Worm (Caenorhabditis elegans) whole organism, early embryonic: ENCODE measurements around the gene glb-34.

Source experiments
- B0310.2 ChIP-seq: sonication (generic microtip); optimal IDR thresholded peaks from 2 replicates; lab custom pipeline; 2016; ENCODE audit warnings: mild to moderate bottlenecking, missing genetic modification characterization, missing compliant biosample characterization
- F13C5.2 ChIP-seq: sonication (generic microtip); optimal IDR thresholded peaks from 2 replicates; lab custom pipeline; 2017; ENCODE audit warnings: mild to moderate bottlenecking, missing genetic modification characterization, inconsistent platforms, missing compliant biosample characterization
- aly-1 ChIP-seq: sonication (generic microtip); optimal IDR thresholded peaks from 2 replicates; lab custom pipeline; 2016; ENCODE audit warnings: missing genetic modification characterization, missing compliant biosample characterization
- ama-1 ChIP-seq: fragments of 150-350 bp; optimal IDR thresholded peaks from 2 replicates; lab custom pipeline; 2014
- ceh-13 ChIP-seq: fragments of 200-800 bp; sonication (Bioruptor generic); optimal IDR thresholded peaks from 2 replicates; lab custom pipeline; 2018; ENCODE audit warnings: mild to moderate bottlenecking, missing genetic modification characterization, missing compliant biosample characterization
- ceh-36 ChIP-seq: sonication (generic microtip); optimal IDR thresholded peaks from 2 replicates; lab custom pipeline; 2016; ENCODE audit warnings: missing genetic modification characterization, inconsistent platforms, missing compliant biosample characterization
- ets-7 ChIP-seq: sonication (generic microtip); optimal IDR thresholded peaks from 2 replicates; lab custom pipeline; 2016; ENCODE audit warnings: missing genotype, missing genetic modification characterization, missing compliant biosample characterization
- flt-1 ChIP-seq: fragments of 200-800 bp; sonication (Bioruptor generic); IDR thresholded peaks from 2 replicates; pipeline ENCODE4 v1.3.6; 2022; ENCODE audit warnings: missing genetic modification characterization, missing compliant biosample characterization
- hmbx-1 ChIP-seq: sonication (generic microtip); optimal IDR thresholded peaks from 2 replicates; lab custom pipeline; 2016; ENCODE audit warnings: mild to moderate bottlenecking, missing genetic modification characterization, missing compliant biosample characterization
- hmg-4 ChIP-seq: fragments of 200-800 bp; sonication (Bioruptor generic); optimal IDR thresholded peaks from 2 replicates; lab custom pipeline; 2018; ENCODE audit warnings: mild to moderate bottlenecking, missing genetic modification characterization, missing compliant biosample characterization
- hnd-1 ChIP-seq: sonication (generic microtip); optimal IDR thresholded peaks from 2 replicates; lab custom pipeline; 2016; ENCODE audit warnings: missing genetic modification characterization, missing compliant biosample characterization
- pes-1 ChIP-seq: fragments of 200-800 bp; sonication (Bioruptor generic); IDR thresholded peaks from 2 replicates; pipeline ENCODE4 v1.3.6; 2022; ENCODE audit warnings: missing genetic modification reagents, missing genetic modification characterization, missing compliant biosample characterization
- scrt-1 ChIP-seq: fragments of 200-800 bp; sonication (Bioruptor generic); IDR thresholded peaks from 2 replicates; pipeline ENCODE4 v1.3.6; 2022; ENCODE audit warnings: missing genetic modification characterization, missing compliant biosample characterization
- sea-1 ChIP-seq: fragments of 200-800 bp; sonication (Bioruptor generic); conservative IDR thresholded peaks from 2 replicates; pipeline ENCODE4 v1.3.6; 2022; ENCODE audit warnings: missing genetic modification characterization, missing compliant biosample characterization
- tbx-11 ChIP-seq: fragments of 200-800 bp; sonication (Bioruptor generic); IDR thresholded peaks from 2 replicates; pipeline ENCODE4 v1.3.6; 2022; ENCODE audit warnings: missing genetic modification characterization, missing compliant biosample characterization
- tbx-37 ChIP-seq: fragments of 200-800 bp; sonication (Bioruptor generic); conservative IDR thresholded peaks from 2 replicates; pipeline ENCODE4 v1.3.6; 2022; ENCODE audit warnings: missing genetic modification reagents, missing genetic modification characterization, missing compliant biosample characterization
- tra-4 ChIP-seq: sonication (generic microtip); optimal IDR thresholded peaks from 2 replicates; lab custom pipeline; 2017; ENCODE audit warnings: missing genetic modification characterization, missing compliant biosample characterization

glb-34 gene

DNA sequence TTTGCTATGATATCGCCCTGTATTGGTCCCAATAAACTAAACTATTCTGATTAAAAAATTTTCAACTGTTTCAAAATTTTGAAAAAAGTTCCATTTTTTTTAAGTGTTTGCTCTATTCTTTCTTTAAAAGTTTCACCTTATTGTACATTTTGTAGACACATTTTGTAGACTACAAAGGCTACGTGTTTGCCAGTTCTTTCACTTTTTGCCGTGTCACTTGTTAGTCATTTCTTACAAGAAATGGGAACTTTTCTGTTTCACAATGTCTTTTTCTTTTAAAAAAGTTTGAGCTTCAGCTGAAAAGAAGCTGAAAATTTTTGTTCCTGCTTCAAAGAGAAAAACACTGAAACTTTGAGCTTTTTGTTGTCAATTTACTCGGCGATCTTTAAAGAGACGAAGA is 44.6 kb upstream of the glb-34 start:
- TF ChIP-seq ceh-36 = no peak
- no peak for TF ChIP-seq sea-1 (GFP tag; lab: Robert Waterston, UW)
- TF ChIP-seq hmg-4 (GFP tag; lab: Kevin White, UChicago) = no peak
- no peak for TF ChIP-seq B0310.2 (tag; lab: Kevin White, UChicago)
- no peak for TF ChIP-seq F13C5.2 (tag; lab: Kevin White, UChicago)
- no peak for TF ChIP-seq scrt-1 (GFP tag; lab: Robert Waterston, UW)
- TF ChIP-seq ceh-13 (GFP tag; lab: Kevin White, UChicago) = no peak
- TF ChIP-seq ama-1 (lab: Kevin White, UChicago) = no peak
- TF ChIP-seq tbx-37 (GFP tag; lab: Robert Waterston, UW) = no peak
- no peak for TF ChIP-seq ets-7 (tag; lab: Kevin White, UChicago)
- no peak for TF ChIP-seq tra-4 (tag; lab: Kevin White, UChicago)
- no peak for TF ChIP-seq aly-1 (tag; lab: Kevin White, UChicago)
- TF ChIP-seq hmbx-1 (tag; lab: Kevin White, UChicago) = no peak
- no peak for TF ChIP-seq flt-1 (GFP tag; lab: Robert Waterston, UW)
- TF ChIP-seq pes-1 (GFP tag; lab: Robert Waterston, UW) = no peak
- no peak for TF ChIP-seq hnd-1 (tag; lab: Kevin White, UChicago)
- no peak for TF ChIP-seq tbx-11 (GFP tag; lab: Robert Waterston, UW)

DNA sequence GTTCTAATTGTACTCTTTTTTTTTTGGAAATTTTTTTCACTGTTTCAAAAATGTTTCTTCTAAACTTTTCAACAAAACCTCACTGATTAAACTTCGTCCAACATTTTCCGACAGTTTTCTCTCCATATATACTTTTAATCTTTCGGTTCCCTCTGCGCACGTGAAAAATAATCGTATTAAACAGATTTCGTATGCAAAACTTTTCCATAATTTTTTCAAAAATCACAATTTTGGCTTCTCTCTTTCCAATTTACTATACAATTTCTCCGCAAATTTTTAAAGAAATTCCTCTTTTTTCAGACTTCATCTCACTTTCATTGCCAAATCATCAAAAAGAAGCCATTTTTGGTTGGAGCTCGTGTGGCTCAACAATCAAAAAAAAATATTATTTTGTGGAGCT is 43.8 kb upstream of the glb-34 start, which contains the start of gene dmd-6:
TSS of gene dmd-6 (plus strand) at position 301 of the 400 bp plus-strand sequence.
- TF ChIP-seq ama-1 (lab: Kevin White, UChicago) (no peak), B0310.2 (tag; lab: Kevin White, UChicago) (no peak), aly-1 (tag; lab: Kevin White, UChicago) (no peak), scrt-1 (GFP tag; lab: Robert Waterston, UW) (no peak), tbx-37 (GFP tag; lab: Robert Waterston, UW) (no peak), hmg-4 (GFP tag; lab: Kevin White, UChicago) (no peak), hnd-1 (tag; lab: Kevin White, UChicago) (no peak), pes-1 (GFP tag; lab: Robert Waterston, UW) (no peak), ets-7 (tag; lab: Kevin White, UChicago) (no peak), tbx-11 (GFP tag; lab: Robert Waterston, UW) (no peak), flt-1 (GFP tag; lab: Robert Waterston, UW) (no peak), hmbx-1 (tag; lab: Kevin White, UChicago) (no peak), sea-1 (GFP tag; lab: Robert Waterston, UW) (no peak), ceh-36 (no peak), ceh-13 (GFP tag; lab: Kevin White, UChicago) (no peak), F13C5.2 (tag; lab: Kevin White, UChicago) (no peak), tra-4 (tag; lab: Kevin White, UChicago) (no peak)

DNA sequence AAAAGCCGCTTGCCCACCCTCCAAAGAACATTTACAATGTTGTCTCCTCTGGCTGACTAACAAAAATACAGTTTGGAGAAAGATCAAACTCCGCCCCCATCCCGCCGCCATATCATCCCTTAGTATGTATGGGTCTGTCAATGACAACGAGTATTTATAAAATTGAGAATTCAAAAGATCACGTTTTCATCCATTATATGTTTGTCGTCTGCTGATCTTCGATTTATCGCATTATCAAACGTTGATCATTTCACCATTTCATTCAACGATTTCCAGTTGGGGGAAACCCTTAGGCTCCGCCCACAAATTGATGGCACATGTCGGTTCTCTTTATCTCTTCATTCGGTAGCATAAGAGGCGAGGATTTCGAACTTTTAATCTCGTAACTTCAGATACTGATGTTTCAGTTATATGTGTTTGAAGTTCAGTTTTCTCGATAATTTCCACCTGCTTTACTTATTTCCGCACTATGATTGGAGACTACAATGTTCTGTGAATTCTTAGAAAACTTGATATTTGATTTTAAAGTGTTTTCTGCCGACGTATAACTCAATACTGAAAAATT is 41.8 kb upstream of the glb-34 start:
- no peak for TF ChIP-seq ama-1 (lab: Kevin White, UChicago)
- TF ChIP-seq sea-1 (GFP tag; lab: Robert Waterston, UW) = no peak
- no peak for TF ChIP-seq aly-1 (tag; lab: Kevin White, UChicago)
- no peak for TF ChIP-seq hmg-4 (GFP tag; lab: Kevin White, UChicago)
- no peak for TF ChIP-seq tbx-37 (GFP tag; lab: Robert Waterston, UW)

DNA sequence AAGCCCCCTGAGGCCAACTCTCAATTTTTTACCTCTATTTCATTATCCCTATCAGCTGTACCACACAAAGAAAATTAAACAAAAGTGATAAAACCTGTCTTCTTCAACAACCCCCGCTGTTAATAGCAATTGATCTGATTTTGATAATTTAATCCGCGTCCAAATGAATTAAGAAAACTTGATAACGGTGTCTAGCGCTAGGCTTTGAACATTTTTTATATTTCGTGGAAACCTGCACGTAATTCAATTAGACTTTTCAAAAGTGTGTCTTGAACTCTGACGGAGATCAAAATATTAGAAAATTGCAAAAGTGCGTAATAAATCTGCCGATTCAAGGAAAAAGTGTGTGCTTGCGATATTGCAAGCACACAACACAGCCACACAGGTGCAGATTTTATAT is 40.9 kb upstream of the glb-34 start:
- TF ChIP-seq hmbx-1 (tag; lab: Kevin White, UChicago) (no peak), ets-7 (tag; lab: Kevin White, UChicago) (no peak), pes-1 (GFP tag; lab: Robert Waterston, UW) (no peak), ceh-13 (GFP tag; lab: Kevin White, UChicago) (no peak), hnd-1 (tag; lab: Kevin White, UChicago) (no peak), flt-1 (GFP tag; lab: Robert Waterston, UW) (no peak), hmg-4 (GFP tag; lab: Kevin White, UChicago) (no peak), tbx-37 (GFP tag; lab: Robert Waterston, UW) (no peak), tbx-11 (GFP tag; lab: Robert Waterston, UW) (no peak), scrt-1 (GFP tag; lab: Robert Waterston, UW) (no peak), sea-1 (GFP tag; lab: Robert Waterston, UW) (no peak), ceh-36 (no peak)

DNA sequence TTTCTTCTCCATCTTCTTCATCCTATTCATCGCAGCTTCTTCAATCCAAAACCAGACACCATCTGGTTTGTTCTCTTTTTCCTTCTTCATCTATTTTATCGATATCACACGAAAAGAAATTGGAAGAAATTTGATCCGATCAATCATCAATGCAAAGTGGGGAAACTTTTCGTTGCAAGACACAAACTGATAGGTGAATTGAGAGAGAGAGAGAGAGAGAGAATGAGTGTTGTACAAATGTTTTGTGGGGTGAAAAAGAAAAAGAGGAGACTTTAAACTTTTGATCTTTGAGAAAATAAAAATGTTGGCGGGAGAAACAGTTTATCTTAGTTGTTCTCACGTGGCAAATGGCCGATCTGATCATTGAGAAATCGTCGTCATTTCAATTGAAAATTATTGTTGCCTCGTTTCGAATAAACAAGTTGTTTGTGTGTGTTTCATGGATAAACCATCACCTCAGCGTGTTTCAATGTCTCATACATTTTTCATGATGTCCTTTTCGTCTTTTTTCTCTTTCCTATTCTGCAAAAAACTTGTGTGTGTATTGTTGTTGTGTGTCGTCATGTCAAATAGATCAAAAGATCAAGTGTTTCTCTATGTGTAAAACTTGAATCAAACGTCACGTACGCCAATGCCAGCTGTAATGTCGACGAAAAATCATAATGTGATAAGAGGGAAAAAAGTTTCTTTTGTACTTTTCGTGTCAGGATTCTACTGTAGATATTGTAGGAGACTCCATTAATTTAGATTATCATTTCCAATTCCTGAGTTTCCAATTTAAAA is 40.2 kb upstream of the glb-34 start:
- TF ChIP-seq tbx-11 (GFP tag; lab: Robert Waterston, UW) (no peak), scrt-1 (GFP tag; lab: Robert Waterston, UW) (no peak), ceh-13 (GFP tag; lab: Kevin White, UChicago) (no peak), ama-1 (lab: Kevin White, UChicago) (no peak), sea-1 (GFP tag; lab: Robert Waterston, UW) (no peak), B0310.2 (tag; lab: Kevin White, UChicago) (no peak), flt-1 (GFP tag; lab: Robert Waterston, UW) (no peak), tra-4 (tag; lab: Kevin White, UChicago) (no peak), pes-1 (GFP tag; lab: Robert Waterston, UW) (no peak), aly-1 (tag; lab: Kevin White, UChicago) (no peak), F13C5.2 (tag; lab: Kevin White, UChicago) (no peak), tbx-37 (GFP tag; lab: Robert Waterston, UW) (no peak), hmbx-1 (tag; lab: Kevin White, UChicago) (no peak), hnd-1 (tag; lab: Kevin White, UChicago) (no peak)

DNA sequence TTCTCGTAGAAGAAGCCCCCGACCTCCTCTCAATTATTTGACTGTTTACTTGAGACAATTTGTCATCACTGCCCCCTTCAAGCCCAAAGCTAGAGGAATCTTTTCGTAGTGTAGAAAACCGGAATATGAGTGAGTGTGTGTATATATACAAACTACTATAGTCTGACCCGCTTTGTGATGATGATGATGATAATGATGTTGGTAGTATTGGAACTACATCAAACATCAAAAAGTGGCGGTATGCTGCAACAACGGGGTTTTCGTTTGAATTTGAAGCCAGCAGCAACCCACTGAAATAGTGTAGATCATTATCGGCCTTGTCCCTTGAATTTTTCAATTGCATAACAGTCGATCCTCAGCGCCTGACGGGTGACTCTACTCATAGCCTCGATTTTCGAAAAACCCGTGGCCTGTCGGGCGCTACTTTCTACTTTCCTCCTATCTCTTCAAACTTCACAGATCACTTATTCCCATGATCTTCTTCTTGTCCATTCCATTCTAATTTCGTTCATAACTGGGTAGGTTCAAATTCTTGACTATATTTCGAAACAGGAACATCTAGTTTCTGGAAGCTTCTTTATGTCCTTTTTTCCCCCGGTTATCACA is 39.5 kb upstream of the glb-34 start:
- TF ChIP-seq scrt-1 (GFP tag; lab: Robert Waterston, UW) = no peak
- TF ChIP-seq hnd-1 (tag; lab: Kevin White, UChicago) = no peak
- TF ChIP-seq tra-4 (tag; lab: Kevin White, UChicago) = no peak
- no peak for TF ChIP-seq pes-1 (GFP tag; lab: Robert Waterston, UW)
- TF ChIP-seq ceh-36 = no peak
- TF ChIP-seq ama-1 (lab: Kevin White, UChicago) = no peak
- TF ChIP-seq flt-1 (GFP tag; lab: Robert Waterston, UW) = no peak
- no peak for TF ChIP-seq F13C5.2 (tag; lab: Kevin White, UChicago)
- no peak for TF ChIP-seq ceh-13 (GFP tag; lab: Kevin White, UChicago)
- no peak for TF ChIP-seq B0310.2 (tag; lab: Kevin White, UChicago)
